Worm (Caenorhabditis elegans) whole organism, L4 larva: ENCODE data around the gene F49H12.2.

ENCODE experiments used
- ama-1 ChIP-seq: fragments of 150-350 bp; optimal IDR thresholded peaks from 2 replicates; lab custom pipeline; 2014; ENCODE audit warnings: inconsistent platforms, mixed read lengths
- arid-1 ChIP-seq: fragments of 200-800 bp; sonication (Bioruptor generic); conservative IDR thresholded peaks from 2 replicates; pipeline ENCODE4 v1.3.6; 2022; ENCODE audit warnings: missing genetic modification reagents, missing genetic modification characterization, missing compliant biosample characterization
- daf-12 ChIP-seq: fragments of 150-350 bp; optimal IDR thresholded peaks from 2 replicates; lab custom pipeline; 2014; ENCODE audit warnings: missing biosample characterization, missing genetic modification reagents, missing genetic modification characterization
- daf-16 ChIP-seq, 3 experiments: sonication (generic microtip); optimal IDR thresholded peaks; 2 replicates each; lab custom pipeline; 2016 to 2017; ENCODE audit warnings: missing genetic modification characterization in 3 of 3, missing genetic modification reagents in 3 of 3, mild to moderate bottlenecking in 2 of 3, missing compliant biosample characterization in 2 of 3, missing biosample characterization in 1 of 3, moderate library complexity in 1 of 3
- nhr-28 ChIP-seq: fragments of 150-350 bp; optimal IDR thresholded peaks from 2 replicates; lab custom pipeline; 2014; ENCODE audit warnings: missing biosample characterization, missing genetic modification characterization
- unc-130 ChIP-seq: sonication (generic microtip); optimal IDR thresholded peaks from 2 replicates; lab custom pipeline; 2016; ENCODE audit warnings: missing genetic modification reagents, missing genetic modification characterization, missing compliant biosample characterization
- unc-62 ChIP-seq, 3 experiments: fragments of 150-350 bp in 1 of 3; sonication (generic microtip); optimal IDR thresholded peaks in 2 of 3; peaks in 1 of 3; 1 replicate in 1 of 3; 2 replicates in 2 of 3; lab custom pipeline; 2014 to 2017; ENCODE audit warnings: missing biosample characterization in 3 of 3, missing genetic modification characterization in 3 of 3, missing genetic modification reagents in 3 of 3, missing genotype in 1 of 3
- ztf-7 ChIP-seq: fragments of 150-350 bp; optimal IDR thresholded peaks from 2 replicates; lab custom pipeline; 2014; ENCODE audit warnings: missing biosample characterization, missing genetic modification characterization

ce11 chrX:2105310-2105709 is 20.2 kb downstream of the F49H12.2 start, which contains the start of gene F53B1.3:
- TF ChIP-seq daf-12 (tag; lab: Kevin White, UChicago) (no peak), unc-130 (no peak), arid-1 (GFP tag; lab: Robert Waterston, UW) (no peak), ama-1 (lab: Kevin White, UChicago) (no peak), daf-16 (GFP tag; optimal IDR thresholded peaks at IDR 0.05; lab: Kevin White, UChicago) (no peak), daf-16 (tag; optimal IDR thresholded peaks at IDR 0.05; lab: Kevin White, UChicago) (no peak), ztf-7 (tag; lab: Kevin White, UChicago) (no peak), unc-62 (GFP tag; optimal IDR thresholded peaks at IDR 0.05 in 1 of 2; lab: Kevin White, UChicago) (no peak), unc-62 (tag; optimal IDR thresholded peaks at IDR 0.05; lab: Kevin White, UChicago) (no peak), nhr-28 (no peak)
